Fruit fly (Drosophila melanogaster): ENCODE data around the gene CG32817.

- TF ChIP-seq psq (GFP tag; optimal IDR thresholded peaks at IDR 0.05) (no peak), h (GFP tag; optimal IDR thresholded peaks at IDR 0.05) (no peak), lola (GFP tag; optimal IDR thresholded peaks at IDR 0.05) (no peak), Hnf4 (GFP tag; optimal IDR thresholded peaks at IDR 0.05) (no peak), fru (GFP tag; optimal IDR thresholded peaks at IDR 0.05) (no peak), usp (GFP tag; optimal IDR thresholded peaks at IDR 0.05) (no peak), CG9705 (GFP tag; optimal IDR thresholded peaks at IDR 0.05) (no peak)
These were observed 33.7 kb downstream of the CG32817 start for dm6 chrX:512527-512926.
